Fruit fly (Drosophila melanogaster) whole organism, pupa: ENCODE results near the gene Kua.

ENCODE experiments used
- CG10348 ChIP-seq: fragments of 200-800 bp; sonication (Bioruptor generic); IDR thresholded peaks from 2 replicates; pipeline ENCODE4 v1.3.6; 2022; ENCODE audit warnings: missing biosample characterization, missing genetic modification characterization
- CG12605 ChIP-seq: fragments of 200-800 bp; sonication (Bioruptor generic); IDR thresholded peaks from 2 replicates; pipeline ENCODE4 v1.3.6; 2022; ENCODE audit warnings: missing biosample characterization, missing genetic modification characterization
- CG13204 ChIP-seq: fragments of 200-800 bp; sonication (Bioruptor generic); optimal IDR thresholded peaks from 2 replicates; lab custom pipeline; 2018; ENCODE audit warnings: missing biosample characterization, mild to moderate bottlenecking, missing genetic modification characterization, moderate library complexity
- CG14655 ChIP-seq: fragments of 200-800 bp; sonication (Bioruptor generic); optimal IDR thresholded peaks from 3 replicates; lab custom pipeline; 2017; ENCODE audit warnings: mild to moderate bottlenecking, missing biosample characterization, missing genetic modification reagents, missing genetic modification characterization
- CG15710 ChIP-seq: fragments of 200-800 bp; sonication (Bioruptor generic); optimal IDR thresholded peaks from 2 replicates; lab custom pipeline; 2018; ENCODE audit warnings: missing biosample characterization, mild to moderate bottlenecking, missing genetic modification characterization, moderate library complexity
- CG17806 ChIP-seq: fragments of 200-800 bp; sonication (Bioruptor generic); optimal IDR thresholded peaks from 2 replicates; lab custom pipeline; 2018; ENCODE audit warnings: missing biosample characterization, mild to moderate bottlenecking, missing genetic modification characterization, moderate library complexity
- CG32121 ChIP-seq: fragments of 200-800 bp; sonication (Bioruptor generic); IDR thresholded peaks from 2 replicates; pipeline ENCODE4 v1.3.6; 2022; ENCODE audit warnings: missing biosample characterization, missing genetic modification characterization
- CG34367 ChIP-seq: fragments of 200-800 bp; sonication (Bioruptor generic); optimal IDR thresholded peaks from 2 replicates; lab custom pipeline; 2018; ENCODE audit warnings: missing biosample characterization, mild to moderate bottlenecking, missing genetic modification characterization
- CG4496 ChIP-seq: fragments of 200-800 bp; sonication (Bioruptor generic); IDR thresholded peaks from 3 replicates; pipeline ENCODE4 v1.3.6; 2022; ENCODE audit warnings: missing biosample characterization, missing genetic modification characterization
- CG8159 ChIP-seq: fragments of 200-800 bp; sonication (Bioruptor generic); optimal IDR thresholded peaks from 3 replicates; lab custom pipeline; 2018; ENCODE audit warnings: missing biosample characterization, mild to moderate bottlenecking, missing genetic modification characterization, moderate library complexity
- CG8301 ChIP-seq: fragments of 200-800 bp; sonication (Bioruptor generic); optimal IDR thresholded peaks from 2 replicates; lab custom pipeline; 2018; ENCODE audit warnings: missing biosample characterization, mild to moderate bottlenecking, missing genetic modification characterization
- CG9948 ChIP-seq: fragments of 200-800 bp; sonication (Bioruptor generic); optimal IDR thresholded peaks from 2 replicates; lab custom pipeline; 2018; ENCODE audit warnings: missing biosample characterization, mild to moderate bottlenecking, missing genetic modification characterization, moderate library complexity
- D1 ChIP-seq: fragments of 200-800 bp; sonication (Bioruptor generic); optimal IDR thresholded peaks from 2 replicates; lab custom pipeline; 2018; ENCODE audit warnings: missing biosample characterization, mild to moderate bottlenecking, missing genetic modification characterization, moderate library complexity
- EcR ChIP-seq: fragments of 200-800 bp; sonication (Bioruptor generic); optimal IDR thresholded peaks from 3 replicates; lab custom pipeline; 2019; ENCODE audit warnings: missing biosample characterization, missing genetic modification characterization, mild to moderate bottlenecking, moderate library complexity, missing genetic modification reagents
- Ets98B ChIP-seq: fragments of 200-800 bp; sonication (Bioruptor generic); IDR thresholded peaks from 2 replicates; pipeline ENCODE4 v1.3.6; 2022; ENCODE audit warnings: missing biosample characterization, missing genetic modification characterization
- Pif1A ChIP-seq: fragments of 200-800 bp; sonication (Bioruptor generic); optimal IDR thresholded peaks from 3 replicates; lab custom pipeline; 2016; ENCODE audit warnings: missing biosample characterization, missing genetic modification characterization
- Pif1B ChIP-seq: fragments of 200-800 bp; sonication (Bioruptor generic); optimal IDR thresholded peaks from 3 replicates; lab custom pipeline; 2016; ENCODE audit warnings: missing biosample characterization, missing genetic modification characterization
- Snoo ChIP-seq: fragments of 200-800 bp; sonication (Bioruptor generic); optimal IDR thresholded peaks from 3 replicates; lab custom pipeline; 2017; ENCODE audit warnings: missing biosample characterization, mild to moderate bottlenecking, missing genetic modification characterization, inconsistent platforms
- fd96Ca ChIP-seq: fragments of 200-800 bp; sonication (Bioruptor generic); IDR thresholded peaks from 3 replicates; pipeline ENCODE4 v1.3.6; 2022; ENCODE audit warnings: missing biosample characterization, missing genetic modification characterization
- gl ChIP-seq: fragments of 200-800 bp; sonication (Bioruptor generic); optimal IDR thresholded peaks from 2 replicates; lab custom pipeline; 2018; ENCODE audit warnings: missing biosample characterization, mild to moderate bottlenecking, missing genetic modification characterization
- rn ChIP-seq: fragments of 200-800 bp; sonication (Bioruptor generic); IDR thresholded peaks from 2 replicates; pipeline ENCODE4 v1.3.6; 2022; ENCODE audit warnings: missing biosample characterization, missing genetic modification characterization

Gene Kua

DNA sequence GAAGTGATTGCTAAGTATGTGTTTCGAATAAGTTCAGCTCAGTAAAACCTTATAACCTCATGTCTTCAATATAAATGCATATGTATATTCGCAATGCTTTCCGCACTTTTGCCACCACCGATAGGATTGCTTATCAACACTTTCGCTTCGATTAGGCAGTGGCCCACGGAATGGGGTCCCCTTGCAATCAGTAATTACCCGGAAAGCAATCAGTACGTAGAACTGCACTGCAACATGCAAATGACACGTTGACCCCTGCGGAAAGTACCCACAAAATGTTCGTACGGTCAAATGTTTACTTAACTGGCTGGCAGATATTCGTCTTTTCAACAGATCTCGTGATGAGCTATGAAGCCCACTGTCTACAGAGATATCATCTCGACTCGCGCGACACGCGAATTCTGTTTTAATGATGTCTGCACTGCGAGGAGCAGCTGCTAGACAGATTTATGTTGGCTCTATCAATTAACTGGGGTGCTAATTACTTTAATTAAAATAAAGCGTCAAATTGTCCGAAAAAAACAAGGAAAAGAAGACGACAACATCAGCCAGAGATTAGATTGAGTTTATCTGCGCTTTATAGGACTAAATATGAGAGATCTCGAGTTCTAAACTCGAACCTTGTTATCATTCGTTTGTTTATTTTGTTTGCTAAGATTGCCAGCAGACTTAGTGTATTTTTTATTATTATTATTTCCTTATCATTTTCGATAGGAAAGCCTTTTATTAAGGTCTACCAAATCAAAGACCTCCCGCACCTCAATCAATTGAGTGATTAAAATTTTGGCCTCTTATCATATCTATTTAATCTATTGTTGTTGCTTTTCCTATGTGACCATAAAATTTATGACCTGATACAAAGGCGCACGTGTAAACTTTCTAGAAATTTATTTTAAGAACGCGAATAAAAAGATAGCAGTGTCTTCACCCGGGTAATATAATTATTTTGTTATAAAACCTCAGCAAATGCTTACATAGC is 19.7 kb upstream of the Kua start:
- TF ChIP-seq CG12605 (GFP tag; lab: Robert Waterston, UW), result no peak
- peak; percentile 59 for TF ChIP-seq EcR (GFP tag; lab: Kevin White, UChicago)

- TF ChIP-seq Pif1A (GFP tag; lab: Kevin White, UChicago), result peak; percentile 11
- TF ChIP-seq CG4496 (GFP tag; lab: Robert Waterston, UW), result no peak
Measured at dm6 chr2L:20078880-20079279, 18.5 kb upstream of the Kua start.

DNA sequence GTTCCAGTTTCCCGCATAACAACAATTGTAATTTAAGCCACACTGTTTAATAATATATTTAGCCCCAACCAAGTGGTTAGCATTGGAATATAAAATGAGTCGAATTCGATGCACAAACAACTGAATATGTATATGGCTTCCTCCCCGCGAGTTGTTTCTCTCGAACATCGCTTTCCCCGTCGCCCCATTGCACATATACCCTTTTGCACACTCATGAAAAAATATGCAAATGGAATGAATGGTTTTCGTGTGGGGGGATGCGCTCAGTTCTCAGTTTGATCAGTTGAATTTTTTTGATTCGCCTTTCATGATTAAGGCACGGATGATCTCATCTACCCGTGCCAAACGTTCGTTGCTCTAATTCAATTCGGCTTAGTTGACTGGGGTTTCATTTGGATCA is 16.6 kb upstream of the Kua start:
- TF ChIP-seq CG32121 (0 out of 2 replicates have a peak, but pooled peaks have one; percentile 14), Pif1B (GFP tag; lab: Kevin White, UChicago) (no peak), CG8159 (tag; lab: Kevin White, UChicago) (no peak), CG4496 (GFP tag; lab: Robert Waterston, UW) (0 out of 3 replicates have a peak, but pooled peaks have one; percentile 24), gl (peak; percentile 5)
- TF ChIP-seq, all 21 proteins: peak for 3

- TF ChIP-seq Snoo (no peak), D1 (no peak), Pif1B (GFP tag; lab: Kevin White, UChicago) (no peak), EcR (GFP tag; lab: Kevin White, UChicago) (peak; percentile 50), CG34367 (tag; lab: Kevin White, UChicago) (no peak), gl (no peak), CG15710 (no peak), CG13204 (GFP tag; lab: Kevin White, UChicago) (peak; percentile 51), CG14655 (GFP tag; lab: Kevin White, UChicago) (no peak), CG10348 (GFP tag; lab: Robert Waterston, UW) (no peak), CG17806 (tag; lab: Kevin White, UChicago) (no peak), Pif1A (GFP tag; lab: Kevin White, UChicago) (no peak), fd96Ca (no peak), Ets98B (GFP tag; lab: Robert Waterston, UW) (no peak)
Measured at dm6 chr2L:20082155-20082964, 15.0 kb upstream of the Kua start.

- TF ChIP-seq CG4496 (GFP tag; lab: Robert Waterston, UW), result peak; percentile 68
- TF ChIP-seq Snoo, result peak; percentile 17
- TF ChIP-seq CG8301 (tag; lab: Kevin White, UChicago), result peak; percentile 39
- TF ChIP-seq CG34367 (tag; lab: Kevin White, UChicago), result peak; percentile 14
- TF ChIP-seq D1, result no peak
- TF ChIP-seq Ets98B (GFP tag; lab: Robert Waterston, UW), result peak; percentile 53
- peak; percentile 27; the same call in 1 of the 2 replicates for TF ChIP-seq CG32121
- peak; percentile 38 for TF ChIP-seq CG8159 (tag; lab: Kevin White, UChicago)
- TF ChIP-seq CG13204 (GFP tag; lab: Kevin White, UChicago), result no peak
- TF ChIP-seq Pif1B (GFP tag; lab: Kevin White, UChicago), result no peak
- TF ChIP-seq CG9948 (tag; lab: Kevin White, UChicago), result peak; percentile 14
- TF ChIP-seq CG15710, result peak; percentile 40
- peak; percentile 41 for TF ChIP-seq CG17806 (tag; lab: Kevin White, UChicago)
- peak; percentile 6 for TF ChIP-seq EcR (GFP tag; lab: Kevin White, UChicago)
- TF ChIP-seq CG12605 (GFP tag; lab: Robert Waterston, UW), result no peak
- peak; percentile 24 for TF ChIP-seq Pif1A (GFP tag; lab: Kevin White, UChicago)
- peak; percentile 28 for TF ChIP-seq CG14655 (GFP tag; lab: Kevin White, UChicago)
- 0 out of 3 replicates have a peak, but pooled peaks have one; percentile 21 for TF ChIP-seq fd96Ca
- TF ChIP-seq rn (GFP tag; lab: Robert Waterston, UW), result no peak
- TF ChIP-seq CG10348 (GFP tag; lab: Robert Waterston, UW), result no peak
- no peak for TF ChIP-seq gl
Measured at dm6 chr2L:20082965-20083855, 14.2 kb upstream of the Kua start.
